Worm (Caenorhabditis elegans) whole organism, young adult: ENCODE results near the gene fbxa-136.

Experiments
- B0019.2 ChIP-seq: fragments of 200-800 bp; sonication (Bioruptor generic); conservative IDR thresholded peaks from 2 replicates; pipeline ENCODE4 v1.3.6; 2022; ENCODE audit warnings: missing genetic modification reagents, missing genetic modification characterization, missing compliant biosample characterization
- B0035.1 ChIP-seq: sonication (generic microtip); optimal IDR thresholded peaks from 2 replicates; lab custom pipeline; 2016; ENCODE audit warnings: missing genetic modification characterization, mild to moderate bottlenecking, missing compliant biosample characterization, missing genotype, missing genetic modification reagents
- B0261.1 ChIP-seq: sonication (generic microtip); optimal IDR thresholded peaks from 2 replicates; lab custom pipeline; 2016; ENCODE audit warnings: mild to moderate bottlenecking, missing genetic modification characterization, moderate library complexity, missing compliant biosample characterization
- C17E4.6 ChIP-seq: fragments of 200-800 bp; sonication (Bioruptor generic); IDR thresholded peaks from 2 replicates; pipeline ENCODE4 v1.3.6; 2022; ENCODE audit warnings: missing genetic modification reagents, missing genetic modification characterization, missing compliant biosample characterization
- D2030.7 ChIP-seq: fragments of 200-800 bp; sonication (Bioruptor generic); IDR thresholded peaks from 2 replicates; pipeline ENCODE4 v1.3.6; 2022; ENCODE audit warnings: missing genetic modification reagents, missing genetic modification characterization, missing compliant biosample characterization
- F23B12.7 ChIP-seq: sonication (generic microtip); optimal IDR thresholded peaks from 2 replicates; lab custom pipeline; 2017; ENCODE audit warnings: missing genetic modification characterization, mild to moderate bottlenecking, missing compliant biosample characterization, antibody characterized with exemption, moderate library complexity; ENCODE audit not compliant: insufficient read depth
- F37B4.10 ChIP-seq: fragments of 200-800 bp; sonication (Bioruptor generic); IDR thresholded peaks from 2 replicates; pipeline ENCODE4 v1.3.6; 2022; ENCODE audit warnings: missing genetic modification characterization, missing compliant biosample characterization
- F49E8.2 ChIP-seq: sonication (generic microtip); optimal IDR thresholded peaks from 3 replicates; lab custom pipeline; 2017; ENCODE audit warnings: missing genetic modification characterization, mild to moderate bottlenecking, missing compliant biosample characterization, antibody characterized with exemption, moderate library complexity; ENCODE audit not compliant: insufficient read depth
- K12H6.12 ChIP-seq: fragments of 200-800 bp; sonication (Bioruptor generic); optimal IDR thresholded peaks from 2 replicates; lab custom pipeline; 2018; ENCODE audit warnings: mild to moderate bottlenecking, missing genetic modification characterization, missing compliant biosample characterization
- T26A5.8 ChIP-seq: sonication (generic microtip); optimal IDR thresholded peaks from 2 replicates; lab custom pipeline; 2016; ENCODE audit warnings: missing genetic modification characterization, missing compliant biosample characterization
- Y95B8A.8 ChIP-seq: fragments of 200-800 bp; sonication (Bioruptor generic); IDR thresholded peaks from 2 replicates; pipeline ENCODE4 v1.3.6; 2022; ENCODE audit warnings: missing genetic modification reagents, missing genetic modification characterization, missing compliant biosample characterization
- ama-1 ChIP-seq, 3 experiments: fragments of 150-350 bp in 1 of 3; sonication (generic microtip) in 2 of 3; optimal IDR thresholded peaks; 2 replicates each; lab custom pipeline; 2014 to 2018; ENCODE audit warnings: missing biosample characterization in 2 of 3, missing genetic modification characterization in 2 of 3, missing genetic modification reagents in 2 of 3
- aptf-3 ChIP-seq: fragments of 200-800 bp; sonication (Bioruptor generic); IDR thresholded peaks from 2 replicates; pipeline ENCODE4 v1.3.6; 2022; ENCODE audit warnings: missing genetic modification characterization, missing compliant biosample characterization
- athp-1 ChIP-seq: sonication (generic microtip); optimal IDR thresholded peaks from 2 replicates; lab custom pipeline; 2017; ENCODE audit warnings: mild to moderate bottlenecking, missing genetic modification characterization, missing compliant biosample characterization
- attf-6 ChIP-seq: fragments of 200-800 bp; sonication (Bioruptor generic); IDR thresholded peaks from 2 replicates; pipeline ENCODE4 v1.3.6; 2022; ENCODE audit warnings: missing genetic modification reagents, missing genetic modification characterization, missing compliant biosample characterization
- cebp-1 ChIP-seq, 2 experiments: fragments of 200-800 bp in 1 of 2; sonication (Bioruptor generic) in 1 of 2; sonication (generic microtip) in 1 of 2; IDR thresholded peaks in 1 of 2; optimal IDR thresholded peaks in 1 of 2; 2 replicates each; pipeline versions ENCODE4 v1.3.6 to Lab custom; 2017 to 2022; ENCODE audit warnings: missing compliant biosample characterization in 2 of 2, missing genetic modification characterization in 2 of 2, mild to moderate bottlenecking in 1 of 2, missing genetic modification reagents in 1 of 2, moderate library complexity in 1 of 2
- ceh-27 ChIP-seq: fragments of 200-800 bp; sonication (Bioruptor generic); optimal IDR thresholded peaks from 2 replicates; lab custom pipeline; 2018; ENCODE audit warnings: mild to moderate bottlenecking, missing genetic modification characterization, moderate library complexity, missing compliant biosample characterization
- ceh-58 ChIP-seq: fragments of 200-800 bp; sonication (Bioruptor generic); IDR thresholded peaks from 2 replicates; pipeline ENCODE4 v1.3.6; 2022; ENCODE audit warnings: missing genetic modification characterization, missing compliant biosample characterization
- die-1 ChIP-seq: sonication (generic microtip); optimal IDR thresholded peaks from 2 replicates; lab custom pipeline; 2016; ENCODE audit warnings: missing genotype, mild to moderate bottlenecking, missing genetic modification characterization, missing compliant biosample characterization
- dpl-1 ChIP-seq: fragments of 150-350 bp; optimal IDR thresholded peaks from 2 replicates; lab custom pipeline; 2014; ENCODE audit warnings: missing biosample characterization, missing genetic modification reagents, missing genetic modification characterization
- efl-1 ChIP-seq: fragments of 150-350 bp; optimal IDR thresholded peaks from 2 replicates; lab custom pipeline; 2014; ENCODE audit warnings: missing biosample characterization, missing genetic modification reagents, missing genetic modification characterization
- egl-18 ChIP-seq: fragments of 200-800 bp; sonication (Bioruptor generic); IDR thresholded peaks from 2 replicates; pipeline ENCODE4 v1.3.6; 2022; ENCODE audit warnings: missing genetic modification reagents, missing genetic modification characterization, missing compliant biosample characterization
- gei-17 ChIP-seq: fragments of 200-800 bp; sonication (Bioruptor generic); optimal IDR thresholded peaks from 2 replicates; lab custom pipeline; 2018; ENCODE audit warnings: mild to moderate bottlenecking, missing genetic modification characterization, missing compliant biosample characterization
- hmg-1.2 ChIP-seq: fragments of 200-800 bp; sonication (Bioruptor generic); IDR thresholded peaks from 2 replicates; pipeline ENCODE4 v1.3.6; 2022; ENCODE audit warnings: missing genetic modification reagents, missing genetic modification characterization, missing compliant biosample characterization
- hrde-1 ChIP-seq: sonication (generic microtip); optimal IDR thresholded peaks from 2 replicates; lab custom pipeline; 2016; ENCODE audit warnings: missing genetic modification characterization, mild to moderate bottlenecking, missing compliant biosample characterization, moderate library complexity, missing genotype, missing genetic modification reagents, borderline replicate concordance
- let-526 ChIP-seq: fragments of 200-800 bp; sonication (Bioruptor generic); IDR thresholded peaks from 2 replicates; pipeline ENCODE4 v1.3.6; 2022; ENCODE audit warnings: missing genetic modification reagents, missing genetic modification characterization, missing compliant biosample characterization
- mel-28 ChIP-seq: sonication (generic microtip); optimal IDR thresholded peaks from 2 replicates; lab custom pipeline; 2016; ENCODE audit warnings: borderline replicate concordance, mild to moderate bottlenecking, missing genetic modification characterization, missing compliant biosample characterization
- nfya-1 ChIP-seq: sonication (generic microtip); optimal IDR thresholded peaks from 2 replicates; lab custom pipeline; 2017; ENCODE audit warnings: antibody characterized with exemption, missing compliant biosample characterization, missing genetic modification characterization, borderline replicate concordance; ENCODE audit not compliant: insufficient read depth
- nhr-80 ChIP-seq: sonication (generic microtip); optimal IDR thresholded peaks from 2 replicates; lab custom pipeline; 2016; ENCODE audit warnings: missing genetic modification characterization, missing compliant biosample characterization
- sdz-38 ChIP-seq: sonication (generic microtip); optimal IDR thresholded peaks from 2 replicates; lab custom pipeline; 2016; ENCODE audit warnings: missing genotype, missing genetic modification characterization, missing compliant biosample characterization
- sea-2 ChIP-seq: fragments of 200-800 bp; sonication (Bioruptor generic); IDR thresholded peaks from 2 replicates; pipeline ENCODE4 v1.3.6; 2022; ENCODE audit warnings: missing genetic modification characterization, missing compliant biosample characterization
- tbp1 ChIP-seq: fragments of 200-800 bp; sonication (Bioruptor generic); optimal IDR thresholded peaks from 2 replicates; lab custom pipeline; 2018; ENCODE audit warnings: mild to moderate bottlenecking, missing genetic modification characterization, missing compliant biosample characterization
- ztf-22 ChIP-seq: fragments of 200-800 bp; sonication (Bioruptor generic); optimal IDR thresholded peaks from 2 replicates; lab custom pipeline; 2018; ENCODE audit warnings: mild to moderate bottlenecking, missing genetic modification characterization, moderate library complexity, missing compliant biosample characterization
- ztf-25 ChIP-seq: fragments of 200-800 bp; sonication (Bioruptor generic); IDR thresholded peaks from 2 replicates; pipeline ENCODE4 v1.3.6; 2022; ENCODE audit warnings: missing genetic modification reagents, missing genetic modification characterization, missing compliant biosample characterization
- ztf-28 ChIP-seq: fragments of 200-800 bp; sonication (Bioruptor generic); IDR thresholded peaks from 2 replicates; pipeline ENCODE4 v1.3.6; 2022; ENCODE audit warnings: missing genetic modification reagents, missing genetic modification characterization, missing compliant biosample characterization
- ztf-6 ChIP-seq: fragments of 200-800 bp; sonication (Bioruptor generic); IDR thresholded peaks from 2 replicates; pipeline ENCODE4 v1.3.6; 2022; ENCODE audit warnings: missing genetic modification reagents, missing genetic modification characterization, missing compliant biosample characterization

fbxa-136 gene

DNA sequence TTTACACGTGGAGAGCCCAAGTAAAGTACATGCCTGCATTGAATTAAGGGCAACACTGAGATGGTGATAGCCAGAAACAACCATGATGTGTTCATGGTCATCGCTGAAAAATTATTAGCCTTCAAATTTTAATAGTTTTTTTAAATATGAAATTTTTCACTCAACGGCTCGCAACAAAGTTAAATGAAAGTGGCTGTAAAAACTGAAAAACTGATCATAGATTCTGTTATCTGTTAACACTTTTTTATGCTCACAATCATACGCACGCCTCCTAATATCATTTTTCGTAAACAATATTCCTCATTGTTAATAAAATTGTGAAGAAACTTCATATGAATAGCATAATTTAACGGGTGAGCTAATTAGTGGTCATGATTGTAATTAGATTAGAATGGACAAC is 10.6 kb downstream of the fbxa-136 start, which contains the start of gene C18D4.4:
Gene C18D4.4 (minus strand): TSS at position 101 of the 400 bp plus-strand sequence.
- no peak for TF ChIP-seq F23B12.7
- no peak for TF ChIP-seq sdz-38
- no peak for TF ChIP-seq B0035.1
- no peak for TF ChIP-seq athp-1 (tag; lab: Kevin White, UChicago)
- no peak for TF ChIP-seq B0261.1 (tag; lab: Kevin White, UChicago)
- no peak for TF ChIP-seq dpl-1 (GFP tag; lab: Kevin White, UChicago)
- TF ChIP-seq C17E4.6 (GFP tag; lab: Robert Waterston, UW): no peak
- no peak for TF ChIP-seq ztf-28 (GFP tag; lab: Robert Waterston, UW)
- TF ChIP-seq ama-1 (optimal IDR thresholded peaks at IDR 0.05; lab: Kevin White, UChicago): no peak
- no peak for TF ChIP-seq ama-1 (GFP tag; optimal IDR thresholded peaks at IDR 0.05; lab: Kevin White, UChicago)
- no peak for TF ChIP-seq F37B4.10 (GFP tag; lab: Robert Waterston, UW)
- TF ChIP-seq egl-18 (GFP tag; lab: Robert Waterston, UW): no peak
- no peak for TF ChIP-seq die-1 (tag; lab: Kevin White, UChicago)
- TF ChIP-seq let-526: no peak
- TF ChIP-seq cebp-1 (GFP tag; IDR thresholded peaks at IDR 0.05; lab: Robert Waterston, UW): no peak
- no peak for TF ChIP-seq cebp-1 (tag; optimal IDR thresholded peaks at IDR 0.05; lab: Kevin White, UChicago)

ce11 chrV:17532686-17533085 is 11.9 kb downstream of the fbxa-136 start, which contains the start of gene C18D4.3:
Gene C18D4.3 (minus strand): TSS chrV:17532786.
- TF ChIP-seq ama-1 (optimal IDR thresholded peaks at IDR 0.05; lab: Kevin White, UChicago): no peak
- no peak for TF ChIP-seq ama-1 (GFP tag; optimal IDR thresholded peaks at IDR 0.05; lab: Kevin White, UChicago)
- TF ChIP-seq sea-2 (GFP tag; lab: Robert Waterston, UW): no peak
- no peak for TF ChIP-seq gei-17 (GFP tag; lab: Kevin White, UChicago)
- no peak for TF ChIP-seq nfya-1 (tag; lab: Kevin White, UChicago)
- no peak for TF ChIP-seq ztf-22 (GFP tag; lab: Kevin White, UChicago)
- no peak for TF ChIP-seq K12H6.12 (tag; lab: Kevin White, UChicago)
- TF ChIP-seq, all 124 proteins: peak for 0

DNA sequence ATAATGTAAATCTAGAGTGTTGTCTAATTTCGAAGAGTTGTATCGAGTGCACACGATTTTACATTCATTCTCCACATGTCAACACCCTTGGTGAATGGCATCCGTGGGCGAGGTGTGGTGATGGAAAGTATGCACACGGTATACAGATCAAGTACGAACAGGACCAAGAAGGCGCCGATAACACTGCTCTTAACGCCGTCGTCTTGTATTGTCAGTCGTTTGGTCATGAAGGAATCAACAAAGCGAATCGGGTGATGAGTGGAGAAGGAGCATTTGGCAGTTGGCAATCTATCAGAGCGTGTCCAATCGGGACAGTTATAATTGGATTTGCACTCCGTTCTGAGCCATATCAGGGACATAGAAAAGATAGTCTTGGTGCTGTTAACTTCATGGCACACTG is 12.4 kb downstream of the fbxa-136 start:
- TF ChIP-seq mel-28 (tag; lab: Kevin White, UChicago) (no peak), ceh-27 (no peak), D2030.7 (no peak), nhr-80 (tag; lab: Kevin White, UChicago) (no peak), hrde-1 (no peak), B0019.2 (GFP tag; lab: Robert Waterston, UW) (no peak), nfya-1 (tag; lab: Kevin White, UChicago) (no peak), efl-1 (no peak), Y95B8A.8 (GFP tag; lab: Robert Waterston, UW) (no peak), attf-6 (no peak), F37B4.10 (GFP tag; lab: Robert Waterston, UW) (no peak), F49E8.2 (tag; lab: Kevin White, UChicago) (no peak), aptf-3 (GFP tag; lab: Robert Waterston, UW) (no peak), hmg-1.2 (no peak), ztf-25 (GFP tag; lab: Robert Waterston, UW) (no peak), T26A5.8 (tag; lab: Kevin White, UChicago) (no peak), ztf-6 (GFP tag; lab: Robert Waterston, UW) (no peak), tbp1 (no peak), ama-1 (optimal IDR thresholded peaks at IDR 0.05; lab: Kevin White, UChicago) (no peak), ama-1 (GFP tag; optimal IDR thresholded peaks at IDR 0.05; lab: Kevin White, UChicago) (no peak), ceh-58 (GFP tag; lab: Robert Waterston, UW) (no peak)
- TF ChIP-seq, all 124 proteins: peak for 0
